Worm (Caenorhabditis elegans) whole organism, young adult: ENCODE results near the gene K08C7.4.
A peak's percentile ranks its signal among the peaks of the same experiment; 100 is the strongest.

Experiments
- D2030.7 ChIP-seq: fragments of 200-800 bp; sonication (Bioruptor generic); IDR thresholded peaks from 2 replicates; pipeline ENCODE4 v1.3.6; 2022; ENCODE audit warnings: missing genetic modification reagents, missing genetic modification characterization, missing compliant biosample characterization
- F22D6.2 ChIP-seq: sonication (generic microtip); optimal IDR thresholded peaks from 2 replicates; lab custom pipeline; 2016; ENCODE audit warnings: mild to moderate bottlenecking, missing genetic modification characterization, missing compliant biosample characterization
- F33H1.4 ChIP-seq: fragments of 200-800 bp; sonication (Bioruptor generic); IDR thresholded peaks from 2 replicates; pipeline ENCODE4 v1.3.6; 2022; ENCODE audit warnings: missing genetic modification reagents, missing genetic modification characterization, missing compliant biosample characterization
- F49E8.2 ChIP-seq: sonication (generic microtip); optimal IDR thresholded peaks from 3 replicates; lab custom pipeline; 2017; ENCODE audit warnings: missing genetic modification characterization, mild to moderate bottlenecking, missing compliant biosample characterization, antibody characterized with exemption, moderate library complexity; ENCODE audit not compliant: insufficient read depth
- F52B5.7 ChIP-seq: sonication (generic microtip); optimal IDR thresholded peaks from 2 replicates; lab custom pipeline; 2016; ENCODE audit warnings: mild to moderate bottlenecking, missing genetic modification characterization, missing compliant biosample characterization
- F55B11.4 ChIP-seq: sonication (generic microtip); optimal IDR thresholded peaks from 2 replicates; lab custom pipeline; 2016; ENCODE audit warnings: missing compliant biosample characterization, missing genetic modification characterization, borderline replicate concordance; ENCODE audit not compliant: insufficient read depth
- Y56A3A.18 ChIP-seq: fragments of 200-800 bp; sonication (Bioruptor generic); IDR thresholded peaks from 2 replicates; pipeline ENCODE4 v1.3.6; 2022; ENCODE audit warnings: missing genetic modification reagents, missing genetic modification characterization, missing compliant biosample characterization
- ama-1 ChIP-seq, 3 experiments: fragments of 150-350 bp in 1 of 3; sonication (generic microtip) in 2 of 3; optimal IDR thresholded peaks; 2 replicates each; lab custom pipeline; 2014 to 2018; ENCODE audit warnings: missing biosample characterization in 2 of 3, missing genetic modification characterization in 2 of 3, missing genetic modification reagents in 2 of 3
- atf-7 ChIP-seq: sonication (generic microtip); optimal IDR thresholded peaks from 2 replicates; lab custom pipeline; 2017; ENCODE audit warnings: mild to moderate bottlenecking, missing genetic modification characterization, missing compliant biosample characterization
- attf-6 ChIP-seq: fragments of 200-800 bp; sonication (Bioruptor generic); IDR thresholded peaks from 2 replicates; pipeline ENCODE4 v1.3.6; 2022; ENCODE audit warnings: missing genetic modification reagents, missing genetic modification characterization, missing compliant biosample characterization
- dox-1 ChIP-seq: fragments of 200-800 bp; sonication (Bioruptor generic); IDR thresholded peaks from 2 replicates; pipeline ENCODE4 v1.3.6; 2022; ENCODE audit warnings: missing genetic modification reagents, missing genetic modification characterization, missing compliant biosample characterization
- efl-1 ChIP-seq: fragments of 150-350 bp; optimal IDR thresholded peaks from 2 replicates; lab custom pipeline; 2014; ENCODE audit warnings: missing biosample characterization, missing genetic modification reagents, missing genetic modification characterization
- egl-44 ChIP-seq: fragments of 200-800 bp; sonication (Bioruptor generic); IDR thresholded peaks from 2 replicates; pipeline ENCODE4 v1.3.6; 2022; ENCODE audit warnings: missing genetic modification reagents, missing genetic modification characterization, missing compliant biosample characterization
- ekl-4 ChIP-seq: fragments of 200-800 bp; sonication (Bioruptor generic); IDR thresholded peaks from 2 replicates; pipeline ENCODE4 v1.3.6; 2022; ENCODE audit warnings: missing genetic modification reagents, missing genetic modification characterization, missing compliant biosample characterization
- hmg-1.2 ChIP-seq: fragments of 200-800 bp; sonication (Bioruptor generic); IDR thresholded peaks from 2 replicates; pipeline ENCODE4 v1.3.6; 2022; ENCODE audit warnings: missing genetic modification reagents, missing genetic modification characterization, missing compliant biosample characterization
- let-607 ChIP-seq, 2 experiments: fragments of 200-800 bp in 1 of 2; sonication (Bioruptor generic) in 1 of 2; sonication (generic microtip) in 1 of 2; optimal IDR thresholded peaks; 2 replicates each; lab custom pipeline; 2016 to 2018; ENCODE audit warnings: mild to moderate bottlenecking in 2 of 2, missing compliant biosample characterization in 2 of 2, missing genetic modification characterization in 2 of 2, moderate library complexity in 2 of 2, missing genotype in 1 of 2
- lin-54 ChIP-seq: fragments of 200-800 bp; sonication (Bioruptor generic); optimal IDR thresholded peaks from 2 replicates; lab custom pipeline; 2018; ENCODE audit warnings: mild to moderate bottlenecking, missing genetic modification characterization, missing compliant biosample characterization
- lir-1 ChIP-seq: fragments of 200-800 bp; sonication (Bioruptor generic); conservative IDR thresholded peaks from 2 replicates; pipeline ENCODE4 v1.3.6; 2022; ENCODE audit warnings: missing genetic modification reagents, missing genetic modification characterization, missing compliant biosample characterization
- lsy-27 ChIP-seq: sonication (generic microtip); optimal IDR thresholded peaks from 2 replicates; lab custom pipeline; 2017; ENCODE audit warnings: missing genetic modification characterization, mild to moderate bottlenecking, missing compliant biosample characterization, antibody characterized with exemption, missing genotype, borderline replicate concordance; ENCODE audit not compliant: insufficient read depth
- madf-10 ChIP-seq: sonication (generic microtip); optimal IDR thresholded peaks from 2 replicates; lab custom pipeline; 2016; ENCODE audit warnings: mild to moderate bottlenecking, missing genetic modification characterization, missing compliant biosample characterization
- madf-3 ChIP-seq: fragments of 200-800 bp; sonication (Bioruptor generic); IDR thresholded peaks from 2 replicates; pipeline ENCODE4 v1.3.6; 2022; ENCODE audit warnings: missing genetic modification reagents, missing genetic modification characterization, missing compliant biosample characterization
- madf-8 ChIP-seq: fragments of 200-800 bp; sonication (Bioruptor generic); conservative IDR thresholded peaks from 2 replicates; pipeline ENCODE4 v1.3.6; 2022; ENCODE audit warnings: missing genetic modification reagents, missing genetic modification characterization, missing compliant biosample characterization
- nhr-80 ChIP-seq: sonication (generic microtip); optimal IDR thresholded peaks from 2 replicates; lab custom pipeline; 2016; ENCODE audit warnings: missing genetic modification characterization, missing compliant biosample characterization
- nhr-90 ChIP-seq: sonication (generic microtip); optimal IDR thresholded peaks from 2 replicates; lab custom pipeline; 2016; ENCODE audit warnings: missing genotype, mild to moderate bottlenecking, missing genetic modification characterization, missing compliant biosample characterization
- pha-4 ChIP-seq: fragments of 150-350 bp; sonication (generic microtip); optimal IDR thresholded peaks from 2 replicates; lab custom pipeline; 2014; ENCODE audit warnings: missing biosample characterization, missing genetic modification reagents, missing genetic modification characterization
- sdz-38 ChIP-seq: sonication (generic microtip); optimal IDR thresholded peaks from 2 replicates; lab custom pipeline; 2016; ENCODE audit warnings: missing genotype, missing genetic modification characterization, missing compliant biosample characterization
- sea-2 ChIP-seq: fragments of 200-800 bp; sonication (Bioruptor generic); IDR thresholded peaks from 2 replicates; pipeline ENCODE4 v1.3.6; 2022; ENCODE audit warnings: missing genetic modification characterization, missing compliant biosample characterization
- snpc-1.1 ChIP-seq: sonication (generic microtip); optimal IDR thresholded peaks from 2 replicates; lab custom pipeline; 2017; ENCODE audit warnings: missing genetic modification characterization, mild to moderate bottlenecking, missing compliant biosample characterization, antibody characterized with exemption, moderate library complexity, missing genotype, missing genetic modification reagents; ENCODE audit not compliant: insufficient read depth
- tlf-1 ChIP-seq: fragments of 200-800 bp; sonication (Bioruptor generic); optimal IDR thresholded peaks from 2 replicates; lab custom pipeline; 2018; ENCODE audit warnings: mild to moderate bottlenecking, missing genetic modification characterization, missing compliant biosample characterization
- unc-62 ChIP-seq: fragments of 150-350 bp; optimal IDR thresholded peaks from 2 replicates; lab custom pipeline; 2014; ENCODE audit warnings: missing biosample characterization, missing genetic modification reagents, missing genetic modification characterization
- ztf-18 ChIP-seq: sonication (generic microtip); optimal IDR thresholded peaks from 2 replicates; lab custom pipeline; 2016; ENCODE audit warnings: missing genotype, mild to moderate bottlenecking, missing genetic modification characterization, missing compliant biosample characterization
- ztf-22 ChIP-seq: fragments of 200-800 bp; sonication (Bioruptor generic); optimal IDR thresholded peaks from 2 replicates; lab custom pipeline; 2018; ENCODE audit warnings: mild to moderate bottlenecking, missing genetic modification characterization, moderate library complexity, missing compliant biosample characterization
- ztf-3 ChIP-seq: fragments of 200-800 bp; sonication (Bioruptor generic); optimal IDR thresholded peaks from 2 replicates; lab custom pipeline; 2018; ENCODE audit warnings: mild to moderate bottlenecking, missing genetic modification characterization, missing compliant biosample characterization

K08C7.4 gene

ce11 chrIV:10636649-10637048 is 43.6 kb downstream of the K08C7.4 start, which contains the start of gene F56C4.1:
Gene F56C4.1 (plus strand): TSS chrIV:10636949.
- TF ChIP-seq tlf-1 (no peak), lin-54 (no peak)

- TF ChIP-seq let-607 (tag; optimal IDR thresholded peaks at IDR 0.05; lab: Kevin White, UChicago) (peak; percentile 69 to 81), madf-3 (GFP tag; lab: Robert Waterston, UW) (no peak), lsy-27 (tag; lab: Kevin White, UChicago) (no peak), Y56A3A.18 (no peak), atf-7 (tag; lab: Kevin White, UChicago) (peak; percentile 32), F33H1.4 (GFP tag; lab: Robert Waterston, UW) (no peak), F52B5.7 (no peak), lir-1 (no peak), sdz-38 (tag; lab: Kevin White, UChicago) (no peak), madf-10 (tag; lab: Kevin White, UChicago) (no peak), unc-62 (peak; percentile 53), attf-6 (no peak), snpc-1.1 (no peak), ama-1 (optimal IDR thresholded peaks at IDR 0.05; lab: Kevin White, UChicago) (no peak), ama-1 (GFP tag; optimal IDR thresholded peaks at IDR 0.05; lab: Kevin White, UChicago) (no peak), ztf-3 (GFP tag; lab: Kevin White, UChicago) (no peak), ztf-18 (tag; lab: Kevin White, UChicago) (no peak), egl-44 (GFP tag; lab: Robert Waterston, UW) (no peak), ekl-4 (GFP tag; lab: Robert Waterston, UW) (no peak; the same call in 1 of the 2 replicates), hmg-1.2 (GFP tag; lab: Robert Waterston, UW) (no peak), pha-4 (no peak), ztf-22 (GFP tag; lab: Kevin White, UChicago) (peak; percentile 13), F55B11.4 (tag; lab: Kevin White, UChicago) (no peak), F49E8.2 (tag; lab: Kevin White, UChicago) (no peak), madf-8 (GFP tag; lab: Robert Waterston, UW) (no peak), efl-1 (no peak), dox-1 (no peak), nhr-90 (tag; lab: Kevin White, UChicago) (no peak), D2030.7 (GFP tag; lab: Robert Waterston, UW) (no peak), sea-2 (no peak), nhr-80 (tag; lab: Kevin White, UChicago) (peak; percentile 92), F22D6.2 (tag; lab: Kevin White, UChicago) (no peak)
- TF ChIP-seq, all 124 proteins: peak for 5
Measured at ce11 chrIV:10630953-10631554, 49.2 kb downstream of the K08C7.4 start, which contains the start of gene F56C4.4. Gene F56C4.4 (minus strand): TSS chrIV:10631267.
